Fruit fly (Drosophila melanogaster) whole organism, adult: Measurements from ENCODE around the gene CG9316.

Source experiments
- CG12768 ChIP-seq: fragments of 200-800 bp; sonication (Bioruptor generic); optimal IDR thresholded peaks from 2 replicates; lab custom pipeline; 2017; ENCODE audit warnings: missing biosample characterization, missing genetic modification characterization, mild to moderate bottlenecking, moderate library complexity, missing genetic modification reagents
- CG14711 ChIP-seq: fragments of 200-800 bp; sonication (Bioruptor generic); optimal IDR thresholded peaks from 2 replicates; lab custom pipeline; 2018; ENCODE audit warnings: missing biosample characterization, mild to moderate bottlenecking, missing genetic modification characterization, moderate library complexity
- CG33017 ChIP-seq: fragments of 200-800 bp; sonication (Bioruptor generic); optimal IDR thresholded peaks from 2 replicates; lab custom pipeline; 2018; ENCODE audit warnings: missing biosample characterization, mild to moderate bottlenecking, missing genetic modification characterization, moderate library complexity
- Mnt ChIP-seq: fragments of 200-800 bp; sonication (Bioruptor generic); optimal IDR thresholded peaks from 2 replicates; lab custom pipeline; 2016; ENCODE audit warnings: missing biosample characterization, mild to moderate bottlenecking, missing genetic modification characterization
- cic ChIP-seq: fragments of 200-800 bp; sonication (Bioruptor generic); optimal IDR thresholded peaks from 2 replicates; lab custom pipeline; 2017; ENCODE audit warnings: missing biosample characterization, mild to moderate bottlenecking, missing genetic modification characterization, moderate library complexity
- kay ChIP-seq: fragments of 200-800 bp; sonication (Bioruptor generic); peaks from one replicate; lab custom pipeline; 2016; ENCODE audit warnings: missing biosample characterization, missing genetic modification characterization, borderline replicate concordance
- pad ChIP-seq: fragments of 200-800 bp; sonication (Bioruptor generic); optimal IDR thresholded peaks from 3 replicates; lab custom pipeline; 2017; ENCODE audit warnings: missing biosample characterization, missing genetic modification characterization, mild to moderate bottlenecking, moderate library complexity, missing genetic modification reagents
- toe ChIP-seq: fragments of 200-800 bp; sonication (Bioruptor generic); optimal IDR thresholded peaks from 2 replicates; lab custom pipeline; 2016; ENCODE audit warnings: missing biosample characterization, missing genetic modification characterization

DNA sequence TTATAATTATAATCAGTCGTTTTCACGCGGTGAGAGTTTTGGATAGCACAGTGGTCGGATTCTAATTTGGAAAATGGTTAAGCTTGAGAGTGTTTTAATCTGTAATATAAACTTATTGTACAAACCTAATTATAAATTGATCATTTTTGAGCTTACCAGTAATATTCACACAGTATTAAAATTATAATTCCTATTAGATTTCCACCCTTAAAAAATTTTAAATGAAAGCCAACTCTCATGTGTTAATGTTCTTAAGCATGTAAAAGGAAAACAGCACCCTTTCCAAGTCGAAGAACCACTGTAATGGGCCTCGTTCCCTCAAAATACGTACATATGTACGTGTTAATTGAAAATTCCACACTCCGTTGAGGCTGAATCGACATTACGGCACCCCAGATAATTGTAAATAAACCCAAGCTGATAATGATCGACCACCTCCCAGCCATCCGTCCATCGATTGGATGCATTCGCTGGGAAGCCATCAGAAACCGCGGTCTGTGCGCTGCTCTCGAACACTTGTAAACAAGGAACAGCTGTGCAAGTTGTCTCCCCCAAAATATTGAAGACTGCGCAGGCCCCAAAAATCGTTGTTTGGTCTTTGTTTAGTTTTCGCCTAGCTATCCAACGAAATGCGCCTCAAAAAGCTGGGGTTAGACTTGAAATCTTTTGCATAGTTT, 33.6 kb upstream of the CG9316 start:
- TF ChIP-seq toe (GFP tag; lab: Kevin White, UChicago): peak; percentile 13
- TF ChIP-seq CG12768: peak; percentile 54
- no peak for TF ChIP-seq pad (GFP tag; lab: Kevin White, UChicago)
- no peak for TF ChIP-seq Mnt
- peak; percentile 53 for TF ChIP-seq CG14711
- TF ChIP-seq CG33017: peak; percentile 67
- TF ChIP-seq kay (GFP tag; lab: Kevin White, UChicago): no peak
- TF ChIP-seq cic (GFP tag; lab: Kevin White, UChicago): no peak
